Worm (Caenorhabditis elegans) whole organism, late embryonic: ENCODE data around the gene dhs-29.

Experiments
- C08G9.2 ChIP-seq: sonication (generic microtip); optimal IDR thresholded peaks from 2 replicates; lab custom pipeline; 2016; ENCODE audit warnings: mild to moderate bottlenecking, missing genetic modification characterization, moderate library complexity, missing compliant biosample characterization
- F13H6.1 ChIP-seq: sonication (generic microtip); optimal IDR thresholded peaks from 2 replicates; lab custom pipeline; 2016; ENCODE audit warnings: missing genetic modification characterization, missing compliant biosample characterization
- K09A11.1 ChIP-seq: sonication (generic microtip); optimal IDR thresholded peaks from 2 replicates; lab custom pipeline; 2017; ENCODE audit warnings: antibody characterized with exemption, mild to moderate bottlenecking, missing genetic modification characterization, missing compliant biosample characterization; ENCODE audit not compliant: insufficient read depth
- Y22D7AL.16 ChIP-seq: sonication (generic microtip); optimal IDR thresholded peaks from 2 replicates; lab custom pipeline; 2016; ENCODE audit warnings: missing genetic modification characterization, missing compliant biosample characterization
- ceh-14 ChIP-seq: sonication (generic microtip); optimal IDR thresholded peaks from 2 replicates; lab custom pipeline; 2016; ENCODE audit warnings: missing genotype, missing genetic modification characterization, missing compliant biosample characterization
- ceh-18 ChIP-seq: sonication (generic microtip); optimal IDR thresholded peaks from 2 replicates; lab custom pipeline; 2016; ENCODE audit warnings: missing genetic modification characterization, missing compliant biosample characterization
- ceh-19 ChIP-seq: fragments of 200-800 bp; sonication (Bioruptor generic); optimal IDR thresholded peaks from 2 replicates; lab custom pipeline; 2018; ENCODE audit warnings: mild to moderate bottlenecking, missing genetic modification characterization, missing compliant biosample characterization
- ceh-22 ChIP-seq: sonication (generic microtip); optimal IDR thresholded peaks from 2 replicates; lab custom pipeline; 2017; ENCODE audit warnings: missing biosample characterization, missing genetic modification characterization
- ceh-24 ChIP-seq: sonication (generic microtip); optimal IDR thresholded peaks from 2 replicates; lab custom pipeline; 2016; ENCODE audit warnings: mild to moderate bottlenecking, missing genetic modification characterization, missing compliant biosample characterization
- ceh-31 ChIP-seq: sonication (generic microtip); optimal IDR thresholded peaks from 2 replicates; lab custom pipeline; 2016; ENCODE audit warnings: missing genetic modification characterization, missing compliant biosample characterization
- ceh-45 ChIP-seq: fragments of 200-800 bp; sonication (Bioruptor generic); IDR thresholded peaks from 2 replicates; pipeline ENCODE4 v1.3.6; 2022; ENCODE audit warnings: missing genetic modification reagents, missing genetic modification characterization, missing compliant biosample characterization
- ceh-48 ChIP-seq: sonication (generic microtip); optimal IDR thresholded peaks from 2 replicates; lab custom pipeline; 2016; ENCODE audit warnings: missing genetic modification characterization, inconsistent platforms, missing compliant biosample characterization
- ceh-9 ChIP-seq: sonication (generic microtip); optimal IDR thresholded peaks from 2 replicates; lab custom pipeline; 2016; ENCODE audit warnings: mild to moderate bottlenecking, missing genetic modification characterization, inconsistent platforms, missing compliant biosample characterization
- che-1 ChIP-seq: sonication (generic microtip); optimal IDR thresholded peaks from 2 replicates; lab custom pipeline; 2016; ENCODE audit warnings: mild to moderate bottlenecking, missing genetic modification characterization, missing compliant biosample characterization
- elt-2 ChIP-seq: sonication (generic microtip); optimal IDR thresholded peaks from 2 replicates; lab custom pipeline; 2016; ENCODE audit warnings: missing genetic modification reagents, missing genetic modification characterization, missing compliant biosample characterization
- elt-4 ChIP-seq: sonication (generic microtip); optimal IDR thresholded peaks from 2 replicates; lab custom pipeline; 2016; ENCODE audit warnings: missing genetic modification characterization, missing compliant biosample characterization
- eyg-1 ChIP-seq: sonication (generic microtip); optimal IDR thresholded peaks from 2 replicates; lab custom pipeline; 2016; ENCODE audit warnings: missing genotype, missing genetic modification characterization, missing compliant biosample characterization
- fkh-10 ChIP-seq: fragments of 150-350 bp; optimal IDR thresholded peaks from 2 replicates; lab custom pipeline; 2014; ENCODE audit warnings: missing biosample characterization, missing genetic modification reagents, missing genetic modification characterization
- fkh-6 ChIP-seq: sonication (generic microtip); optimal IDR thresholded peaks from 2 replicates; lab custom pipeline; 2016; ENCODE audit warnings: missing genetic modification characterization, missing compliant biosample characterization
- hlh-15 ChIP-seq: sonication (generic microtip); optimal IDR thresholded peaks from 2 replicates; lab custom pipeline; 2016; ENCODE audit warnings: missing genetic modification characterization, missing compliant biosample characterization
- hlh-6 ChIP-seq: sonication (generic microtip); optimal IDR thresholded peaks from 2 replicates; lab custom pipeline; 2016; ENCODE audit warnings: missing genotype, missing genetic modification characterization, missing compliant biosample characterization
- lim-6 ChIP-seq: sonication (generic microtip); optimal IDR thresholded peaks from 2 replicates; lab custom pipeline; 2016; ENCODE audit warnings: missing genetic modification characterization, missing compliant biosample characterization
- lin-11 ChIP-seq: fragments of 200-800 bp; sonication (Bioruptor generic); optimal IDR thresholded peaks from 2 replicates; lab custom pipeline; 2018; ENCODE audit warnings: mild to moderate bottlenecking, missing genetic modification characterization, missing compliant biosample characterization
- madf-2 ChIP-seq: sonication (generic microtip); optimal IDR thresholded peaks from 2 replicates; lab custom pipeline; 2017; ENCODE audit warnings: missing genetic modification characterization, missing compliant biosample characterization
- nhr-11 ChIP-seq: fragments of 150-350 bp; optimal IDR thresholded peaks from 2 replicates; lab custom pipeline; 2014; ENCODE audit warnings: missing biosample characterization, missing genetic modification characterization
- nhr-232 ChIP-seq: sonication (generic microtip); optimal IDR thresholded peaks from 2 replicates; lab custom pipeline; 2016; ENCODE audit warnings: missing genetic modification characterization, missing compliant biosample characterization
- odd-2 ChIP-seq: sonication (generic microtip); optimal IDR thresholded peaks from 2 replicates; lab custom pipeline; 2017; ENCODE audit warnings: antibody characterized with exemption, mild to moderate bottlenecking, missing genetic modification characterization, missing compliant biosample characterization
- pax-1 ChIP-seq: fragments of 150-350 bp; optimal IDR thresholded peaks from 2 replicates; lab custom pipeline; 2014; ENCODE audit warnings: missing biosample characterization, missing genetic modification characterization
- pha-4 ChIP-seq: fragments of 150-350 bp; optimal IDR thresholded peaks from 2 replicates; lab custom pipeline; 2018; ENCODE audit warnings: missing biosample characterization, missing genetic modification reagents, missing genetic modification characterization
- pqm-1 ChIP-seq: sonication (generic microtip); optimal IDR thresholded peaks from 2 replicates; lab custom pipeline; 2016; ENCODE audit warnings: missing genetic modification characterization, missing compliant biosample characterization
- ref-2 ChIP-seq: sonication (generic microtip); optimal IDR thresholded peaks from 2 replicates; lab custom pipeline; 2016; ENCODE audit warnings: missing genetic modification characterization, missing compliant biosample characterization
- sox-2 ChIP-seq: fragments of 200-800 bp; sonication (Bioruptor generic); IDR thresholded peaks from 2 replicates; pipeline ENCODE4 v1.3.6; 2022; ENCODE audit warnings: missing genetic modification reagents, missing genetic modification characterization, missing compliant biosample characterization
- sox-4 ChIP-seq: sonication (generic microtip); optimal IDR thresholded peaks from 2 replicates; lab custom pipeline; 2017; ENCODE audit warnings: mild to moderate bottlenecking, missing genetic modification characterization, inconsistent platforms, missing compliant biosample characterization
- ttx-3 ChIP-seq: sonication (generic microtip); optimal IDR thresholded peaks from 2 replicates; lab custom pipeline; 2016; ENCODE audit warnings: missing genetic modification reagents, missing genetic modification characterization, missing compliant biosample characterization
- unc-42 ChIP-seq: sonication (generic microtip); optimal IDR thresholded peaks from 2 replicates; lab custom pipeline; 2016; ENCODE audit warnings: missing genotype, missing genetic modification characterization, missing compliant biosample characterization
- unc-55 ChIP-seq: sonication (generic microtip); optimal IDR thresholded peaks from 2 replicates; lab custom pipeline; 2017; ENCODE audit warnings: missing biosample characterization, missing genetic modification reagents, missing genetic modification characterization
- unc-86 ChIP-seq: sonication (generic microtip); optimal IDR thresholded peaks from 2 replicates; lab custom pipeline; 2016; ENCODE audit warnings: missing genetic modification characterization, missing compliant biosample characterization
- zip-5 ChIP-seq: sonication (generic microtip); optimal IDR thresholded peaks from 2 replicates; lab custom pipeline; 2016; ENCODE audit warnings: missing genetic modification characterization, missing compliant biosample characterization
- ztf-16 ChIP-seq: sonication (generic microtip); optimal IDR thresholded peaks from 2 replicates; lab custom pipeline; 2017; ENCODE audit warnings: missing genetic modification characterization, missing compliant biosample characterization

dhs-29 gene

DNA sequence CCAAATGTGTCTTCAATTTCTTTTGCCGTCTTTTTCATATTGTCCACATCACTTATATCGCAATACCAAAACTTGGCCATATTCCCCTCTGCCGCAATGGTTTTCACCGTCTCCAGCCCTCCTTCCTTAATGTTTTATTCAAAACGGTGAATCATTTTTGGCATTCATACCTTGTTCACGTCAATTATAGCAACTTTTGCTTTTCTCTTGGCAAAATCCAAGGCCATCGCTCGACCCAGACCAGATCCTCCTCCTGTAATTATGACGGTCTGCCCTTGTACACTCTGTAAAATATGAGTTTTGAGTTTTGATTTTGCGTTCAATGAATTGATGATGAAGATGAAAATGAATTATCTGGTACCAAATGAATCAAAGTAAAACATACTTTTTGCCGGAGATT is 300 bp downstream of the dhs-29 start:
- TF ChIP-seq ceh-19 (GFP tag; lab: Kevin White, UChicago) (no peak), eyg-1 (no peak), ttx-3 (tag; lab: Kevin White, UChicago) (no peak), zip-5 (no peak), K09A11.1 (tag; lab: Kevin White, UChicago) (no peak), hlh-6 (tag; lab: Kevin White, UChicago) (no peak), ceh-22 (tag; lab: Kevin White, UChicago) (no peak), ceh-14 (tag; lab: Kevin White, UChicago) (no peak), fkh-6 (tag; lab: Kevin White, UChicago) (no peak), ceh-9 (no peak), C08G9.2 (tag; lab: Kevin White, UChicago) (no peak), ref-2 (no peak), ztf-16 (no peak), pha-4 (tag; lab: Kevin White, UChicago) (no peak), che-1 (tag; lab: Kevin White, UChicago) (no peak), ceh-24 (tag; lab: Kevin White, UChicago) (no peak), elt-4 (tag; lab: Kevin White, UChicago) (no peak), lim-6 (no peak), sox-4 (tag; lab: Kevin White, UChicago) (no peak)

DNA sequence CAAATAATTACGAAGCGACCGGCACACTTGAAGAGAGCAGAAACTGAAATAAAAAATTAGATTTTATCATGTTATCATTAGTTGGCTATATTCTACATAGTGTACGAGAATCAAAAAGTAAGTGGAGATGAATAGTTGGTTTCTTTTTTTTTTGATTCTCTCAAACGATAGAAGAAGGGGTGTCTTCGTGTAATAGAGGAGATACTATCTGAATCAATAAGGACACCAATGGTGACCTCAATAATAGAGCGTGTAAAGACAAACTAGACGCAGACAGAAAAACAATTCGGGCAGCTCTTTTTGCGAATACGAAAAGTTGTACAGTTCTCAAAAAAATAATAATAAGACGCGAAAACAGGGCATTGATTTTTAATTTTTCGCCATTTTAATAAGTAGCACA is 2.2 kb downstream of the dhs-29 start:
- TF ChIP-seq F13H6.1 (tag; lab: Kevin White, UChicago), result no peak
- no peak for TF ChIP-seq ceh-45 (GFP tag; lab: Robert Waterston, UW)
- no peak for TF ChIP-seq nhr-11 (tag; lab: Kevin White, UChicago)
- no peak for TF ChIP-seq ceh-14 (tag; lab: Kevin White, UChicago)
- TF ChIP-seq ceh-24 (tag; lab: Kevin White, UChicago), result no peak
- no peak for TF ChIP-seq lim-6
- TF ChIP-seq ceh-22 (tag; lab: Kevin White, UChicago), result no peak
- TF ChIP-seq unc-55, result no peak
- no peak for TF ChIP-seq eyg-1
- TF ChIP-seq K09A11.1 (tag; lab: Kevin White, UChicago), result no peak
- TF ChIP-seq hlh-15, result no peak
- no peak for TF ChIP-seq lin-11 (tag; lab: Kevin White, UChicago)
- TF ChIP-seq sox-2 (GFP tag; lab: Robert Waterston, UW), result no peak
- no peak for TF ChIP-seq pax-1
- no peak for TF ChIP-seq elt-4 (tag; lab: Kevin White, UChicago)
- TF ChIP-seq unc-42 (tag; lab: Kevin White, UChicago), result no peak

DNA sequence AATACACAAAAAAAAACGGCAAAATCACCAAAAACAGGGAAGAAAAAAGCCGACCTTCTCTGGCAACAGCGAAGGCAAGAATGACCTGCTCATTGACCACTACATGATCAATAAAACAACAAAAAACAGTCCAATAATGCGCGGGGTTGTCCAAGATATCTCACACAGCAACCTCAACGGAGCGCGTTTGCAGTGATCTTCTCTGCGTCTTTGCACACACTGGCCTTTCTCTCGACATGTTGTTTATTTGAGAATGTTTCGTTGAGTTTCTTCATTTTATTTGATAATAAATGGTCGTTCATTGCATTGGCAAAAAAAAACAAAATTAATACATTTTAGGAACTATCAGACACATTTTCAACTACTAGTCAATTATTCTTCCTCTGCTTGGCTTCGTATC is 3.1 kb downstream of the dhs-29 start:
- TF ChIP-seq ceh-18, result peak; percentile 41
- TF ChIP-seq unc-86 (tag; lab: Kevin White, UChicago), result no peak

DNA sequence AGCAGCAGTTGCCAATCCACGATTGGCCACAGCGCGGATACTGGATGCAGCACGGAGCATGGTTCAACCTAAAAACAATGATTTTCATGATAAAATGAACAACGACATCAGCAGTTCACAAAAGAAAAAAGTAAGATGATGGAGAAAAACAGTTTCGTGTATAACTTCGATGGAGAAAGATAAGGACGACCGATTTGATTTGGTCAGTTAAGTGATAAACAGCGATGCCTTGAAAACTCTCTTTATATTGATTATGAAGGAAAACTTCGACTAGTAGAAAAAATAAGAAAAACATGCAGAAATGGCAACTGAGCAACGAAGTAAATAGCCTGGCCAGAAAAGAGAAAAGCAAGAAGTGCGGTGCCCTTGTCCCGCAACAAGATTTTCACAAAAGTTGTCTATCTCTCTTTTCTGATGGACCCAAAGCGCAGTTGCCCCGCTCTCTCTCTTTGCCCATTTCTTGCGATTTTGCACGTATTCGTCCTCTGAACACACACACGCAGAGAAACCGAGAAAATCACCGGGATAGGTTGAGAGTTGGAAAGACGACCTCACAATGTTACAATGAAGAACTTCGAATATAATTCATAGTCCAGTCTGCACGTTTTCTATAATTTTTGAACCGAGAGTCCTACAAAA is 3.7 kb downstream of the dhs-29 start, which contains the start of gene pcca-1:
pcca-1 (minus strand) TSS at position 68 of the 639 bp plus-strand sequence.
- TF ChIP-seq elt-2 (tag; lab: Kevin White, UChicago), result peak; percentile 18
- TF ChIP-seq unc-42 (tag; lab: Kevin White, UChicago), result no peak
- no peak for TF ChIP-seq ceh-31 (tag; lab: Kevin White, UChicago)
- peak; percentile 30 for TF ChIP-seq ceh-18

DNA sequence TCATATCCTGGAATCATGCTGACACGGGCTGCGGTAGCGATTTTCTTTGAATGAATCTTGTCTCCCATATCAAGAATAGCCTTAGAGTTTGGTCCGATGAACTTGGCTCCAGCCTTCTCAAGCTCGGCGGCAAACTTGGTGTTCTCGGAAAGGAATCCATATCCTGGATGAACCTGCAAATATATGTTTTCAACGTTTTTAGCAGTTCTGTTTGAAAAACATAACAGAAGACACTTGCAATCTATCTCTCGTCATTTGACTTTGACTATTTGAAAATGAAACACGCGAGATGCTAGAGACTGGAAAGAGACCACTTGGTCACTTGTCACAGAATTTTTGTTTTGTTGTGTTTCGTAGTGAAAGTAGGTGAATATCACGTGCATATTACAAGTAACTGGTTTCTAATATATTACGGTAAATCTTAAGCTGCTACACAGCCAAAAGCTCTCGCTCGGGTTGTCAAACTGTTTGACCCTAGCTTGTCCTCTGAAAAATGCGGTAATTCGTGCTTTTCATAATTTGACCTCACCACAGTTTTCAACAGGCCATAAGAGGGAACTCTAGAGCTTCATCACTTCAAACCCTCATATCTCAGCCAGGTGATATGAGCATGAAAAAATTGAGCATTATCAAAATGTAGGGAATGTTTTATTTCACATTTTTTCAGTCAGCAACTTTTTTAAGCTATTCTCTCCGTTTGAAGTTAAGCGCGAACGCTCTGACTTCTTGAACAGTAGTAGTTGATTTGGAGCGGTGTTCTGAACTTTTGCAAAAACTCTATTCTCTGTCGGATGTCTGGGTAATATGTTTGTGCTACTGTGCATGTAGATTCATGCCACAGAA is 4.9 kb downstream of the dhs-29 start:
- TF ChIP-seq ceh-48 (tag; lab: Kevin White, UChicago), result no peak
- TF ChIP-seq nhr-232, result no peak
- no peak for TF ChIP-seq unc-55
- TF ChIP-seq Y22D7AL.16 (tag; lab: Kevin White, UChicago), result no peak
- no peak for TF ChIP-seq pqm-1 (tag; lab: Kevin White, UChicago)
- TF ChIP-seq hlh-15, result no peak
- no peak for TF ChIP-seq fkh-10 (GFP tag; lab: Kevin White, UChicago)
- TF ChIP-seq madf-2 (tag; lab: Kevin White, UChicago), result no peak
- no peak for TF ChIP-seq pha-4 (tag; lab: Kevin White, UChicago)
- no peak for TF ChIP-seq ceh-9
- TF ChIP-seq ceh-18, result no peak
- no peak for TF ChIP-seq K09A11.1 (tag; lab: Kevin White, UChicago)
- TF ChIP-seq odd-2, result no peak
